Fruit fly (Drosophila melanogaster) whole organism, wandering third instar larva: ENCODE results near the gene Nak.

Experiments
- Abd-B ChIP-seq: fragments of >200 bp; optimal IDR thresholded peaks from 2 replicates; lab custom pipeline; 2017; ENCODE audit warnings: missing biosample characterization, missing genetic modification characterization
- CG32264 ChIP-seq: fragments of 200-800 bp; sonication (Bioruptor generic); optimal IDR thresholded peaks from 2 replicates; lab custom pipeline; 2016; ENCODE audit warnings: missing biosample characterization, missing genetic modification characterization
- CG9705 ChIP-seq: fragments of 200-800 bp; sonication (Bioruptor generic); optimal IDR thresholded peaks from 2 replicates; lab custom pipeline; 2018; ENCODE audit warnings: missing biosample characterization, mild to moderate bottlenecking, missing genetic modification characterization
- CrebA ChIP-seq: fragments of 200-800 bp; sonication (Bioruptor generic); optimal IDR thresholded peaks from 2 replicates; lab custom pipeline; 2016; ENCODE audit warnings: missing biosample characterization, mild to moderate bottlenecking, missing genetic modification characterization, borderline replicate concordance
- Dfd ChIP-seq: fragments of >200 bp; optimal IDR thresholded peaks from 2 replicates; lab custom pipeline; 2017; ENCODE audit warnings: missing biosample characterization, missing genetic modification characterization
- Dif ChIP-seq: fragments of 200-275, 200-300 bp; sonication (Bioruptor generic); optimal IDR thresholded peaks from 2 replicates; lab custom pipeline; 2018; ENCODE audit warnings: missing biosample characterization, missing genetic modification characterization; ENCODE audit not compliant: partially characterized antibody
- GATAd ChIP-seq: sonication (Bioruptor generic); optimal IDR thresholded peaks from 2 replicates; lab custom pipeline; 2016; ENCODE audit warnings: missing biosample characterization, missing genetic modification characterization
- HLH106 ChIP-seq: fragments of 200-800 bp; optimal IDR thresholded peaks from 3 replicates; lab custom pipeline; 2019; ENCODE audit warnings: missing biosample characterization, mild to moderate bottlenecking, missing genetic modification characterization, moderate library complexity
- Hnf4 ChIP-seq: fragments of 200-800 bp; sonication (Bioruptor generic); optimal IDR thresholded peaks from 2 replicates; lab custom pipeline; 2016; ENCODE audit warnings: missing biosample characterization, mild to moderate bottlenecking, missing genetic modification characterization
- Hr78 ChIP-seq: fragments of >200 bp; optimal IDR thresholded peaks from 2 replicates; lab custom pipeline; 2017; ENCODE audit warnings: missing biosample characterization, missing genetic modification characterization
- Hr83 ChIP-seq: fragments of 200-300 bp; sonication (Bioruptor generic); optimal IDR thresholded peaks from 2 replicates; lab custom pipeline; 2016; ENCODE audit warnings: missing biosample characterization, mild to moderate bottlenecking, missing genetic modification characterization, moderate library complexity; ENCODE audit not compliant: poor library complexity, severe bottlenecking
- Jra ChIP-seq: sonication (Bioruptor generic); optimal IDR thresholded peaks from 2 replicates; lab custom pipeline; 2016; ENCODE audit warnings: missing biosample characterization, missing genetic modification characterization
- Mio ChIP-seq: sonication (Bioruptor generic); optimal IDR thresholded peaks from 2 replicates; lab custom pipeline; 2016; ENCODE audit warnings: missing biosample characterization, missing genetic modification characterization
- Myc ChIP-seq: fragments of >200 bp; optimal IDR thresholded peaks from 2 replicates; lab custom pipeline; 2017
- N ChIP-seq: fragments of >200 bp; optimal IDR thresholded peaks from 2 replicates; lab custom pipeline; 2018; ENCODE audit warnings: missing biosample characterization, missing external identifiers, missing genetic modification characterization
- OdsH ChIP-seq: fragments of 200-800 bp; sonication (Bioruptor generic); optimal IDR thresholded peaks from 2 replicates; lab custom pipeline; 2016; ENCODE audit warnings: missing biosample characterization, mild to moderate bottlenecking, missing genetic modification characterization
- Rel ChIP-seq, 2 experiments: fragments of 200-800 bp; sonication (Bioruptor generic) in 1 of 2; optimal IDR thresholded peaks; 2 replicates in 1 of 2; 3 replicates in 1 of 2; lab custom pipeline; 2016 to 2019; ENCODE audit warnings: mild to moderate bottlenecking in 2 of 2, missing biosample characterization in 2 of 2, missing genetic modification characterization in 2 of 2, moderate library complexity in 1 of 2
- Sp1 ChIP-seq: fragments of 200-800 bp; sonication (Bioruptor generic); optimal IDR thresholded peaks from 3 replicates; lab custom pipeline; 2019; ENCODE audit warnings: missing biosample characterization, mild to moderate bottlenecking, missing genetic modification characterization, moderate library complexity
- Vsx2 ChIP-seq: fragments of 200-300, 225-300 bp; sonication (Bioruptor generic); optimal IDR thresholded peaks from 2 replicates; lab custom pipeline; 2018; ENCODE audit warnings: missing biosample characterization, missing genetic modification characterization; ENCODE audit not compliant: partially characterized antibody
- br ChIP-seq: fragments of 200-800 bp; sonication (Bioruptor generic); optimal IDR thresholded peaks from 2 replicates; lab custom pipeline; 2016; ENCODE audit warnings: missing biosample characterization, missing genetic modification characterization
- brk ChIP-seq: fragments of 200-800 bp; sonication (Bioruptor generic); optimal IDR thresholded peaks from 2 replicates; lab custom pipeline; 2016; ENCODE audit warnings: missing biosample characterization, mild to moderate bottlenecking, missing genetic modification characterization
- dl ChIP-seq, 2 experiments: fragments of 175-275, 200-275 bp in 1 of 2; fragments of 200-275 bp in 1 of 2; sonication (Bioruptor generic); optimal IDR thresholded peaks; lab custom pipeline; 2018; ENCODE audit warnings: mild to moderate bottlenecking in 2 of 2, missing biosample characterization in 2 of 2, missing genetic modification characterization in 2 of 2, moderate library complexity in 2 of 2; ENCODE audit not compliant: partially characterized antibody in 2 of 2, insufficient read depth in 1 of 2
- dmrt93B ChIP-seq: fragments of 200-800 bp; sonication (Bioruptor generic); optimal IDR thresholded peaks from 2 replicates; lab custom pipeline; 2018; ENCODE audit warnings: missing biosample characterization, mild to moderate bottlenecking, missing genetic modification characterization
- dsf ChIP-seq: sonication (Bioruptor generic); optimal IDR thresholded peaks from 2 replicates; lab custom pipeline; 2016; ENCODE audit warnings: missing biosample characterization, missing genetic modification characterization, borderline replicate concordance
- ey ChIP-seq: fragments of 200-800 bp; sonication (Bioruptor generic); optimal IDR thresholded peaks from 2 replicates; lab custom pipeline; 2016; ENCODE audit warnings: missing biosample characterization, missing genetic modification characterization
- foxo ChIP-seq, 2 experiments: fragments of 200-800 bp; sonication (Bioruptor generic); optimal IDR thresholded peaks; 2 replicates in 1 of 2; 3 replicates in 1 of 2; lab custom pipeline; 2016 to 2017; ENCODE audit warnings: missing biosample characterization in 2 of 2, missing genetic modification characterization in 2 of 2
- fru ChIP-seq: fragments of 200-800 bp; sonication (Bioruptor generic); optimal IDR thresholded peaks from 3 replicates; lab custom pipeline; 2016; ENCODE audit warnings: missing biosample characterization, mild to moderate bottlenecking, missing genetic modification characterization
- h ChIP-seq: fragments of 200-800 bp; sonication (Bioruptor generic); optimal IDR thresholded peaks from 3 replicates; lab custom pipeline; 2016; ENCODE audit warnings: missing biosample characterization, mild to moderate bottlenecking, missing genetic modification characterization
- jim ChIP-seq: fragments of 175-275, 200-325 bp; sonication (Bioruptor generic); optimal IDR thresholded peaks from 2 replicates; lab custom pipeline; 2016; ENCODE audit warnings: missing biosample characterization, mild to moderate bottlenecking, missing genetic modification characterization
- lola ChIP-seq: fragments of >200 bp; optimal IDR thresholded peaks from 2 replicates; lab custom pipeline; 2017; ENCODE audit warnings: missing biosample characterization, missing genetic modification characterization
- pan ChIP-seq: fragments of >200 bp; optimal IDR thresholded peaks from 2 replicates; lab custom pipeline; 2017
- psq ChIP-seq: fragments of 200-800 bp; sonication (Bioruptor generic); optimal IDR thresholded peaks from 3 replicates; lab custom pipeline; 2017; ENCODE audit warnings: missing biosample characterization, mild to moderate bottlenecking, missing genetic modification characterization, moderate library complexity
- rgr ChIP-seq: fragments of 200-800 bp; sonication (Bioruptor generic); optimal IDR thresholded peaks from 3 replicates; lab custom pipeline; 2016; ENCODE audit warnings: missing biosample characterization, mild to moderate bottlenecking, missing genetic modification characterization
- sage ChIP-seq: fragments of 200-800 bp; sonication (Bioruptor generic); optimal IDR thresholded peaks from 2 replicates; lab custom pipeline; 2016; ENCODE audit warnings: missing biosample characterization, mild to moderate bottlenecking, missing genetic modification characterization
- sv ChIP-seq: fragments of 200-800 bp; sonication (Bioruptor generic); optimal IDR thresholded peaks from 3 replicates; lab custom pipeline; 2016; ENCODE audit warnings: missing biosample characterization, missing genetic modification characterization
- tai ChIP-seq: sonication (Bioruptor generic); optimal IDR thresholded peaks from 2 replicates; lab custom pipeline; 2016; ENCODE audit warnings: missing biosample characterization, missing genetic modification characterization
- usp ChIP-seq: fragments of >200 bp; optimal IDR thresholded peaks from 2 replicates; lab custom pipeline; 2017; ENCODE audit warnings: missing biosample characterization, missing genetic modification characterization
- woc ChIP-seq: sonication (Bioruptor generic); optimal IDR thresholded peaks from 2 replicates; lab custom pipeline; 2016; ENCODE audit warnings: missing biosample characterization, mild to moderate bottlenecking, missing genetic modification characterization

Nak gene

dm6 chr2L:18947515-18947998 lies 21.0 kb downstream of the Nak start:
- TF ChIP-seq fru (GFP tag; lab: Kevin White, UChicago) (peak; percentile 84), dl (GFP tag; optimal IDR thresholded peaks at IDR 0.05; lab: Kevin White, UChicago; ENCODE audit: insufficient read depth in 1 of 2, partially characterized antibody in 2 of 2) (peak; percentile 21 to 63), Rel (GFP tag; optimal IDR thresholded peaks at IDR 0.05; lab: Kevin White, UChicago) (no peak), Rel (tag; optimal IDR thresholded peaks at IDR 0.05; lab: Kevin White, UChicago) (peak; percentile 93), Abd-B (GFP tag; lab: Kevin White, UChicago) (no peak), Dif (GFP tag; lab: Kevin White, UChicago) (peak; percentile 83)

- TF ChIP-seq dl (GFP tag; optimal IDR thresholded peaks at IDR 0.05; lab: Kevin White, UChicago; ENCODE audit: insufficient read depth in 1 of 2, partially characterized antibody in 2 of 2) (peak; percentile 53 to 76), CG9705 (GFP tag; lab: Kevin White, UChicago) (peak; percentile 3), Hnf4 (peak; percentile 35), lola (no peak), sage (no peak), Dfd (no peak), br (GFP tag; lab: Kevin White, UChicago) (peak; percentile 10), CG32264 (GFP tag; lab: Kevin White, UChicago) (no peak), h (peak; percentile 44), CrebA (no peak), Mio (no peak), dsf (GFP tag; lab: Kevin White, UChicago) (no peak), sv (GFP tag; lab: Kevin White, UChicago) (no peak), Dif (GFP tag; lab: Kevin White, UChicago) (peak; percentile 66), pan (lab: Kevin White, UChicago) (no peak), Abd-B (GFP tag; lab: Kevin White, UChicago) (no peak), fru (GFP tag; lab: Kevin White, UChicago) (no peak), brk (peak; percentile 57), usp (GFP tag; lab: Kevin White, UChicago) (no peak), OdsH (peak; percentile 73), HLH106 (peak; percentile 90), dmrt93B (GFP tag; lab: Kevin White, UChicago) (peak; percentile 56), GATAd (no peak), Jra (GFP tag; lab: Kevin White, UChicago) (no peak), tai (GFP tag; lab: Kevin White, UChicago) (no peak), jim (GFP tag; lab: Kevin White, UChicago) (peak; percentile 30), N (GFP tag; lab: Kevin White, UChicago) (no peak), Myc (no peak), woc (GFP tag; lab: Kevin White, UChicago) (no peak), rgr (GFP tag; lab: Kevin White, UChicago) (peak; percentile 72), Hr83 (peak; percentile 65), Rel (GFP tag; optimal IDR thresholded peaks at IDR 0.05; lab: Kevin White, UChicago) (no peak), Rel (tag; optimal IDR thresholded peaks at IDR 0.05; lab: Kevin White, UChicago) (peak; percentile 24), ey (no peak), Hr78 (GFP tag; lab: Kevin White, UChicago) (no peak), foxo (GFP tag; optimal IDR thresholded peaks at IDR 0.05; lab: Kevin White, UChicago) (peak in 1 of 2 experiments; percentile 79), Sp1 (GFP tag; lab: Kevin White, UChicago) (peak; percentile 94), Vsx2 (GFP tag; lab: Kevin White, UChicago) (peak; percentile 52), psq (GFP tag; lab: Kevin White, UChicago) (peak; percentile 88)
Measured at dm6 chr2L:18946636-18947514, 21.7 kb downstream of the Nak start.
